Comparison of ENCODE assay signal across 7 worm cellular contexts in the genomic region with DNA sequence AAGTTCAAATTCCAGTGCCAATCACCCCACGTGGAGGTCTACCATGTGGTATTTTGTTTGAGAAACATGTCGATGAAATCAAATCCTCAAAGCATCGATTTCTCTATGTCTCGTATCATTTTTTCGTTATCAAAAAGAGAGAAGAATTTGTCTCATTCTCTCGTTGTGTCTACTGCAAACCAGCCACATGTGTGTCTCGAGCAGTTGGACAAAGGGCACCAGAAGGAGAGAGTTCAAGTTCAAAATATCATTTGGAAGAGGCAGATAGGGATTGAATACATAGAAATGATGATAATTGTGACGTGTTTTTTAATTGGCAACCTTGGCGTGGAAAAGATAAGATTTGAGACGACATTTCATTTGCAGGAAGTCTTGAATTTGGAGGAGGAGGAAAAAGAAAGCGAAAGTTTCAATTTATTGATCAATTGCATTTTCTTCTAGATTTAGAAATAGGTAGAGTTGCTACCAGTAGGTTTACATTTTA.
TF ChIP-seq lines count a peak whose summit lies in the region.

No protein-coding gene starts in this region.

TF ChIP-seq in whole organism, L1 larva, 84 proteins besides CTCF, POLR2A, EP300 and RAD21 (continues in another document):
- no peak for TF ChIP-seq unc-62 (GFP tag; optimal IDR thresholded peaks at IDR 0.05; lab: Kevin White, UChicago)
- no peak for TF ChIP-seq ztf-11 (tag; optimal IDR thresholded peaks at IDR 0.05; lab: Kevin White, UChicago)
- TF ChIP-seq unc-130 (tag; optimal IDR thresholded peaks at IDR 0.05; lab: Kevin White, UChicago), result no peak
- TF ChIP-seq hpl-2 (GFP tag; optimal IDR thresholded peaks at IDR 0.05; lab: Kevin White, UChicago), result no peak
- no peak for TF ChIP-seq hlh-4 (tag; optimal IDR thresholded peaks at IDR 0.05; lab: Kevin White, UChicago)
- TF ChIP-seq efl-1 (optimal IDR thresholded peaks at IDR 0.05; lab: Kevin White, UChicago), result peak in 1 of 2 experiments; percentile 28
- TF ChIP-seq efl-1 (GFP tag; optimal IDR thresholded peaks at IDR 0.05 in 1 of 2; lab: Kevin White, UChicago), result peak; percentile 7 to 87
- peak; percentile 87 for TF ChIP-seq nhr-20 (tag; optimal IDR thresholded peaks at IDR 0.05; lab: Kevin White, UChicago)
- TF ChIP-seq nhr-84 (tag; optimal IDR thresholded peaks at IDR 0.05; lab: Kevin White, UChicago), result no peak
- no peak for TF ChIP-seq fkh-10 (GFP tag; optimal IDR thresholded peaks at IDR 0.05; lab: Kevin White, UChicago)
- TF ChIP-seq F16B12.6 (tag; optimal IDR thresholded peaks at IDR 0.05; lab: Kevin White, UChicago), result no peak
- peak; percentile 70 for TF ChIP-seq tbx-2 (tag; optimal IDR thresholded peaks at IDR 0.05; lab: Kevin White, UChicago)

TF ChIP-seq in whole organism, L2 larva, 48 proteins besides CTCF, POLR2A, EP300 and RAD21 (continues in another document):
- TF ChIP-seq mdl-1 (tag; optimal IDR thresholded peaks at IDR 0.05; lab: Kevin White, UChicago), result peak in 1 of 2 experiments; percentile 48
- TF ChIP-seq ceh-16 (tag; optimal IDR thresholded peaks at IDR 0.05; lab: Kevin White, UChicago), result no peak
- TF ChIP-seq ztf-11 (tag; optimal IDR thresholded peaks at IDR 0.05; lab: Kevin White, UChicago), result no peak
- TF ChIP-seq nhr-6 (tag; optimal IDR thresholded peaks at IDR 0.05; lab: Kevin White, UChicago), result peak; percentile 73
- peak; percentile 84 for TF ChIP-seq nhr-129 (tag; optimal IDR thresholded peaks at IDR 0.05; lab: Kevin White, UChicago)
- TF ChIP-seq Y55F3AM.14 (GFP tag; optimal IDR thresholded peaks at IDR 0.05; lab: Kevin White, UChicago), result no peak
- no peak for TF ChIP-seq lin-11 (tag; optimal IDR thresholded peaks at IDR 0.05; lab: Kevin White, UChicago)
- TF ChIP-seq crh-2 (tag; optimal IDR thresholded peaks at IDR 0.05; lab: Kevin White, UChicago), result peak; percentile 85
- peak; percentile 36 for TF ChIP-seq ztf-4 (tag; optimal IDR thresholded peaks at IDR 0.05; lab: Kevin White, UChicago)
- no peak for TF ChIP-seq snpc-4 (tag; optimal IDR thresholded peaks at IDR 0.05; lab: Kevin White, UChicago)
- no peak for TF ChIP-seq nhr-23 (tag; optimal IDR thresholded peaks at IDR 0.05; lab: Kevin White, UChicago)
- TF ChIP-seq nhr-237 (tag; optimal IDR thresholded peaks at IDR 0.05; lab: Kevin White, UChicago), result no peak
- TF ChIP-seq mbf-1 (tag; optimal IDR thresholded peaks at IDR 0.05; lab: Kevin White, UChicago), result no peak

TF ChIP-seq in whole organism, L3 larva, 47 proteins besides CTCF, POLR2A, EP300 and RAD21 (continues in another document):
- TF ChIP-seq egl-5 (tag; optimal IDR thresholded peaks at IDR 0.05; lab: Kevin White, UChicago) (peak; percentile 30), nhr-12 (tag; optimal IDR thresholded peaks at IDR 0.05; lab: Kevin White, UChicago) (no peak), lin-39 (tag; optimal IDR thresholded peaks at IDR 0.05; lab: Kevin White, UChicago) (no peak), skn-1 (tag; optimal IDR thresholded peaks at IDR 0.05; lab: Kevin White, UChicago) (peak; percentile 53), ceh-28 (tag; optimal IDR thresholded peaks at IDR 0.05; lab: Kevin White, UChicago) (peak; percentile 27), elt-3 (tag; optimal IDR thresholded peaks at IDR 0.05; lab: Kevin White, UChicago) (peak in 1 of 3 experiments; percentile 76), nhr-23 (tag; optimal IDR thresholded peaks at IDR 0.05; lab: Kevin White, UChicago) (peak; percentile 38), daf-12 (tag; optimal IDR thresholded peaks at IDR 0.05; lab: Kevin White, UChicago) (no peak), nfya-1 (tag; optimal IDR thresholded peaks at IDR 0.05; lab: Kevin White, UChicago; ENCODE audit: insufficient read depth) (peak; percentile 32), ceh-82 (tag; optimal IDR thresholded peaks at IDR 0.05; lab: Kevin White, UChicago) (no peak), jun-1 (tag; optimal IDR thresholded peaks at IDR 0.05; lab: Kevin White, UChicago) (peak; percentile 46), nhr-43 (tag; optimal IDR thresholded peaks at IDR 0.05; lab: Kevin White, UChicago; ENCODE audit: poor library complexity, severe bottlenecking) (peak; percentile 48)

TF ChIP-seq in whole organism, L4 larva, 104 proteins besides CTCF, POLR2A, EP300 and RAD21 (continues in another document):
- TF ChIP-seq cey-2 (tag; optimal IDR thresholded peaks at IDR 0.05; lab: Kevin White, UChicago; ENCODE audit: borderline replicate concordance, insufficient read depth) (peak; percentile 67), vab-7 (GFP tag; IDR thresholded peaks at IDR 0.05; lab: Robert Waterston, UW) (no peak), pqm-1 (tag; optimal IDR thresholded peaks at IDR 0.05; lab: Kevin White, UChicago) (peak; percentile 57), tra-1 (GFP tag; IDR thresholded peaks at IDR 0.05; lab: Robert Waterston, UW) (peak; percentile 63; the same call in 1 of the 2 replicates), php-3 (GFP tag; IDR thresholded peaks at IDR 0.05; lab: Robert Waterston, UW) (peak; percentile 51), ceh-82 (tag; optimal IDR thresholded peaks at IDR 0.05; lab: Kevin White, UChicago) (no peak), daf-16 (GFP tag; optimal IDR thresholded peaks at IDR 0.05; lab: Kevin White, UChicago) (peak in 1 of 2 experiments; percentile 10), daf-16 (tag; optimal IDR thresholded peaks at IDR 0.05; lab: Kevin White, UChicago) (peak; percentile 62), nhr-77 (tag; optimal IDR thresholded peaks at IDR 0.05; lab: Kevin White, UChicago) (peak; percentile 34), snpc-4 (tag; optimal IDR thresholded peaks at IDR 0.05; lab: Kevin White, UChicago) (no peak), lsy-2 (tag; optimal IDR thresholded peaks at IDR 0.05; lab: Kevin White, UChicago) (peak in 1 of 2 experiments; percentile 55), hlh-30 (tag; optimal IDR thresholded peaks at IDR 0.05; lab: Kevin White, UChicago; ENCODE audit: insufficient read depth) (peak; percentile 85)

TF ChIP-seq in whole organism, late embryonic, 69 proteins besides CTCF, POLR2A, EP300 and RAD21:
- TF ChIP-seq elt-2 (tag; optimal IDR thresholded peaks at IDR 0.05; lab: Kevin White, UChicago), result peak; percentile 38
- TF ChIP-seq lim-6 (tag; optimal IDR thresholded peaks at IDR 0.05; lab: Kevin White, UChicago), result no peak

TF ChIP-seq in whole organism, mixed stage, embryonic, 35 proteins besides CTCF, POLR2A, EP300 and RAD21:
- TF ChIP-seq elt-1 (tag; optimal IDR thresholded peaks at IDR 0.05; lab: Kevin White, UChicago; ENCODE audit: borderline replicate concordance, insufficient read depth), result no peak
- TF ChIP-seq hlh-1 (tag; optimal IDR thresholded peaks at IDR 0.05; lab: Kevin White, UChicago), result peak; percentile 18
- TF ChIP-seq unc-62 (GFP tag; optimal IDR thresholded peaks at IDR 0.05; lab: Kevin White, UChicago), result peak; percentile 8
- peak; percentile 50 for TF ChIP-seq blmp-1 (tag; optimal IDR thresholded peaks at IDR 0.05; lab: Kevin White, UChicago)

TF ChIP-seq in whole organism, young adult, 124 proteins besides CTCF, POLR2A, EP300 and RAD21 (continues in another document):
- TF ChIP-seq F37B4.10 (GFP tag; IDR thresholded peaks at IDR 0.05; lab: Robert Waterston, UW) (no peak), unc-62 (GFP tag; optimal IDR thresholded peaks at IDR 0.05; lab: Kevin White, UChicago) (no peak), Y53G8AR.9 (GFP tag; conservative IDR thresholded peaks at IDR 0.05; lab: Robert Waterston, UW) (no peak), F52B5.7 (tag; optimal IDR thresholded peaks at IDR 0.05; lab: Kevin White, UChicago) (no peak), lsy-27 (tag; optimal IDR thresholded peaks at IDR 0.05; lab: Kevin White, UChicago; ENCODE audit: borderline replicate concordance, insufficient read depth) (no peak), tbx-9 (tag; optimal IDR thresholded peaks at IDR 0.05; lab: Kevin White, UChicago; ENCODE audit: borderline replicate concordance) (no peak), C06A6.2 (GFP tag; conservative IDR thresholded peaks at IDR 0.05; lab: Robert Waterston, UW) (no peak), Y95B8A.8 (GFP tag; IDR thresholded peaks at IDR 0.05; lab: Robert Waterston, UW) (no peak), aptf-2 (GFP tag; conservative IDR thresholded peaks at IDR 0.05; lab: Robert Waterston, UW) (no peak), ztf-3 (GFP tag; optimal IDR thresholded peaks at IDR 0.05; lab: Kevin White, UChicago) (no peak), let-526 (GFP tag; IDR thresholded peaks at IDR 0.05; lab: Robert Waterston, UW) (0 out of 2 replicates have a peak, but pooled peaks have one; percentile 21), lin-35 (GFP tag; optimal IDR thresholded peaks at IDR 0.05; lab: Kevin White, UChicago) (peak in 1 of 3 experiments; percentile 39), hsf-1 (GFP tag; IDR thresholded peaks at IDR 0.05; lab: Robert Waterston, UW) (no peak), unc-130 (GFP tag; optimal IDR thresholded peaks at IDR 0.05; lab: Kevin White, UChicago) (no peak), hmg-1.2 (GFP tag; IDR thresholded peaks at IDR 0.05; lab: Robert Waterston, UW) (no peak), cebp-1 (GFP tag; IDR thresholded peaks at IDR 0.05; lab: Robert Waterston, UW) (no peak), cebp-1 (tag; optimal IDR thresholded peaks at IDR 0.05; lab: Kevin White, UChicago) (peak; percentile 55), ceh-91 (GFP tag; IDR thresholded peaks at IDR 0.05; lab: Robert Waterston, UW) (no peak), Y56A3A.18 (GFP tag; IDR thresholded peaks at IDR 0.05; lab: Robert Waterston, UW) (0 out of 2 replicates have a peak, but pooled peaks have one; percentile 36), rpc-1 (optimal IDR thresholded peaks at IDR 0.05; lab: Kevin White, UChicago) (no peak), rpc-1 (tag; optimal IDR thresholded peaks at IDR 0.05; lab: Kevin White, UChicago) (no peak), die-1 (tag; optimal IDR thresholded peaks at IDR 0.05; lab: Kevin White, UChicago) (peak; percentile 3), snpc-3.4 (tag; optimal IDR thresholded peaks at IDR 0.05; lab: Kevin White, UChicago) (no peak), T26A5.8 (tag; optimal IDR thresholded peaks at IDR 0.05; lab: Kevin White, UChicago) (no peak), atf-7 (tag; optimal IDR thresholded peaks at IDR 0.05; lab: Kevin White, UChicago) (no peak), bed-2 (GFP tag; IDR thresholded peaks at IDR 0.05; lab: Robert Waterston, UW) (no peak), pbrm-1 (GFP tag; IDR thresholded peaks at IDR 0.05; lab: Robert Waterston, UW) (peak; percentile 53; the same call in 1 of the 2 replicates), dpff-1 (tag; optimal IDR thresholded peaks at IDR 0.05; lab: Kevin White, UChicago) (no peak), madf-3 (GFP tag; IDR thresholded peaks at IDR 0.05; lab: Robert Waterston, UW) (no peak), nfya-1 (tag; optimal IDR thresholded peaks at IDR 0.05; lab: Kevin White, UChicago; ENCODE audit: borderline replicate concordance, insufficient read depth) (no peak), gei-17 (GFP tag; optimal IDR thresholded peaks at IDR 0.05; lab: Kevin White, UChicago) (no peak), fkh-3 (tag; optimal IDR thresholded peaks at IDR 0.05; lab: Kevin White, UChicago) (no peak), egl-44 (GFP tag; IDR thresholded peaks at IDR 0.05; lab: Robert Waterston, UW) (no peak), ztf-26 (tag; optimal IDR thresholded peaks at IDR 0.05; lab: Kevin White, UChicago) (peak; percentile 36)
